Worm (Caenorhabditis elegans) whole organism, L4/young adult: Measurements from ENCODE around the gene gcy-34.

Experiments used
- W03F9.2 ChIP-seq: fragments of 150-350 bp; optimal IDR thresholded peaks from 2 replicates; lab custom pipeline; 2014; ENCODE audit warnings: missing biosample characterization, missing genetic modification characterization
- dao-5 ChIP-seq: sonication (generic microtip); optimal IDR thresholded peaks from 2 replicates; lab custom pipeline; 2016; ENCODE audit warnings: missing genotype, missing genetic modification characterization, moderate library complexity, missing compliant biosample characterization
- him-1 ChIP-seq: sonication (generic microtip); optimal IDR thresholded peaks from 2 replicates; lab custom pipeline; 2016; ENCODE audit warnings: missing genotype, missing genetic modification reagents, missing genetic modification characterization, missing compliant biosample characterization

gcy-34 gene

ce11 chrV:13363415-13363814 lies 22.3 kb downstream of the gcy-34 start, which contains the start of gene srg-46:
srg-46 (plus strand) TSS chrV:13363715.
- TF ChIP-seq him-1 (no peak), W03F9.2 (tag; lab: Kevin White, UChicago) (no peak), dao-5 (no peak)

ce11 chrV:13360254-13360653 lies 25.4 kb downstream of the gcy-34 start, which contains the start of gene F32H5.4:
F32H5.4 (plus strand) TSS chrV:13360554.
- TF ChIP-seq dao-5, result no peak
- TF ChIP-seq him-1, result no peak
- no peak for TF ChIP-seq W03F9.2 (tag; lab: Kevin White, UChicago)

- no peak for TF ChIP-seq W03F9.2 (tag; lab: Kevin White, UChicago)
- TF ChIP-seq him-1, result no peak
- no peak for TF ChIP-seq dao-5
Observed at ce11 chrV:13358823-13359592, 26.7 kb downstream of the gcy-34 start, which contains the start of gene F32H5.3. F32H5.3 (plus strand) TSS chrV:13359335.

ce11 chrV:13357652-13358281 lies 27.9 kb downstream of the gcy-34 start, which contains the start of gene F32H5.1:
F32H5.1 (minus strand) TSS chrV:13358037.
- TF ChIP-seq dao-5 (no peak), him-1 (no peak), W03F9.2 (tag; lab: Kevin White, UChicago) (no peak)

- TF ChIP-seq dao-5 (no peak), W03F9.2 (tag; lab: Kevin White, UChicago) (no peak), him-1 (no peak)
Observed at ce11 chrV:13356210-13356609, 29.5 kb downstream of the gcy-34 start.

ce11 chrV:13352415-13352814 lies 33.3 kb downstream of the gcy-34 start:
- TF ChIP-seq W03F9.2 (tag; lab: Kevin White, UChicago) (no peak), dao-5 (no peak)

- TF ChIP-seq dao-5 (no peak), W03F9.2 (tag; lab: Kevin White, UChicago) (no peak), him-1 (no peak)
Observed at ce11 chrV:13351773-13352172, 33.9 kb downstream of the gcy-34 start.

ce11 chrV:13350302-13350701 lies 35.4 kb downstream of the gcy-34 start:
- no peak for TF ChIP-seq dao-5

ce11 chrV:13345867-13346328 lies 39.8 kb downstream of the gcy-34 start, which contains the start of gene twk-43:
twk-43 (plus strand) TSS chrV:13346278.
- TF ChIP-seq W03F9.2 (tag; lab: Kevin White, UChicago), result no peak
- no peak for TF ChIP-seq dao-5
- no peak for TF ChIP-seq him-1

- TF ChIP-seq dao-5 (no peak), him-1 (no peak), W03F9.2 (tag; lab: Kevin White, UChicago) (no peak)
Observed at ce11 chrV:13342235-13342634, 43.5 kb downstream of the gcy-34 start.

ce11 chrV:13339633-13340290 lies 45.9 kb downstream of the gcy-34 start, which contains the start of the genes str-4 and lgc-48:
str-4 (minus strand) TSS chrV:13339733.
lgc-48 (plus strand) TSS chrV:13340240.
- TF ChIP-seq W03F9.2 (tag; lab: Kevin White, UChicago) (no peak), dao-5 (no peak), him-1 (no peak)

- TF ChIP-seq dao-5, result no peak
- no peak for TF ChIP-seq W03F9.2 (tag; lab: Kevin White, UChicago)
- no peak for TF ChIP-seq him-1
Observed at ce11 chrV:13338037-13338436, 47.7 kb downstream of the gcy-34 start.

- no peak for TF ChIP-seq him-1
- no peak for TF ChIP-seq dao-5
- no peak for TF ChIP-seq W03F9.2 (tag; lab: Kevin White, UChicago)
Observed at ce11 chrV:13335883-13336419, 49.7 kb downstream of the gcy-34 start, which contains the start of gene C50B6.9. C50B6.9 (plus strand) TSS chrV:13336369.

- no peak for TF ChIP-seq W03F9.2 (tag; lab: Kevin White, UChicago)
- TF ChIP-seq him-1, result no peak
- TF ChIP-seq dao-5, result no peak
Observed at ce11 chrV:13334447-13334846, 51.3 kb downstream of the gcy-34 start.
